Fruit fly (Drosophila melanogaster) Kc167 (cell line): Measurements from ENCODE around the gene RpS30.

Experiments
- Myc ChIP-seq: fragments of >200 bp; optimal IDR thresholded peaks from 2 replicates; lab custom pipeline; 2017; ENCODE audit warnings: missing external identifiers
- Sin3A ChIP-seq: fragments of >200 bp; optimal IDR thresholded peaks from 2 replicates; lab custom pipeline; 2018; ENCODE audit warnings: missing external identifiers
- h ChIP-seq: fragments of >200 bp; optimal IDR thresholded peaks from 3 replicates; lab custom pipeline; 2018; ENCODE audit warnings: missing external identifiers
- insv ChIP-seq: fragments of >200 bp; optimal IDR thresholded peaks from 3 replicates; lab custom pipeline; 2018; ENCODE audit warnings: missing external identifiers
- psq ChIP-seq: fragments of >200 bp; optimal IDR thresholded peaks from 2 replicates; lab custom pipeline; 2017; ENCODE audit warnings: missing external identifiers
- ttk ChIP-seq: sonication (Bioruptor generic); optimal IDR thresholded peaks from 2 replicates; lab custom pipeline; 2017; ENCODE audit warnings: missing external identifiers

The RpS30 gene

dm6 chr3R:20830153-20830695, 20.1 kb upstream of the RpS30 start, which contains the start of gene Adss:
Gene Adss (minus strand): TSS chr3R:20830580.
- TF ChIP-seq psq (lab: Kevin White, UChicago) (no peak), Sin3A (lab: Kevin White, UChicago) (no peak), insv (lab: Kevin White, UChicago) (no peak), ttk (lab: Kevin White, UChicago) (no peak), Myc (lab: Kevin White, UChicago) (no peak), h (lab: Kevin White, UChicago) (no peak)

dm6 chr3R:20830963-20831362, 19.4 kb upstream of the RpS30 start, which contains the start of gene CG31223:
Gene CG31223 (plus strand): TSS chr3R:20831127.
- TF ChIP-seq h (lab: Kevin White, UChicago) (no peak), Sin3A (lab: Kevin White, UChicago) (no peak), psq (lab: Kevin White, UChicago) (no peak), ttk (lab: Kevin White, UChicago) (no peak), insv (lab: Kevin White, UChicago) (no peak), Myc (lab: Kevin White, UChicago) (no peak)

dm6 chr3R:20832689-20833524, 17.4 kb upstream of the RpS30 start, which contains the start of gene Synd:
Gene Synd (plus strand): TSS chr3R:20832799.
- no peak for TF ChIP-seq ttk (lab: Kevin White, UChicago)
- no peak for TF ChIP-seq psq (lab: Kevin White, UChicago)
- TF ChIP-seq Sin3A (lab: Kevin White, UChicago), result no peak
- no peak for TF ChIP-seq h (lab: Kevin White, UChicago)
- no peak for TF ChIP-seq insv (lab: Kevin White, UChicago)
- no peak for TF ChIP-seq Myc (lab: Kevin White, UChicago)

- TF ChIP-seq insv (lab: Kevin White, UChicago) (no peak), h (lab: Kevin White, UChicago) (no peak), Sin3A (lab: Kevin White, UChicago) (no peak), Myc (lab: Kevin White, UChicago) (no peak), ttk (lab: Kevin White, UChicago) (no peak), psq (lab: Kevin White, UChicago) (no peak)
These were observed 16.7 kb upstream of the RpS30 start for dm6 chr3R:20833664-20834063.

- TF ChIP-seq h (lab: Kevin White, UChicago), result no peak
- TF ChIP-seq ttk (lab: Kevin White, UChicago), result no peak
- no peak for TF ChIP-seq Myc (lab: Kevin White, UChicago)
- TF ChIP-seq Sin3A (lab: Kevin White, UChicago), result no peak
- TF ChIP-seq psq (lab: Kevin White, UChicago), result no peak
- no peak for TF ChIP-seq insv (lab: Kevin White, UChicago)
These were observed 15.5 kb upstream of the RpS30 start for dm6 chr3R:20834770-20835183.

dm6 chr3R:20835531-20835930, 14.8 kb upstream of the RpS30 start:
- TF ChIP-seq Myc (lab: Kevin White, UChicago) (no peak), ttk (lab: Kevin White, UChicago) (no peak), Sin3A (lab: Kevin White, UChicago) (no peak), psq (lab: Kevin White, UChicago) (no peak), insv (lab: Kevin White, UChicago) (no peak), h (lab: Kevin White, UChicago) (no peak)

dm6 chr3R:20836257-20836856, 14.0 kb upstream of the RpS30 start:
- TF ChIP-seq Sin3A (lab: Kevin White, UChicago) (no peak), psq (lab: Kevin White, UChicago) (no peak), Myc (lab: Kevin White, UChicago) (no peak), insv (lab: Kevin White, UChicago) (no peak)

dm6 chr3R:20837242-20837664, 13.1 kb upstream of the RpS30 start:
- TF ChIP-seq psq (lab: Kevin White, UChicago) (no peak), insv (lab: Kevin White, UChicago) (no peak), Sin3A (lab: Kevin White, UChicago) (no peak), Myc (lab: Kevin White, UChicago) (no peak), ttk (lab: Kevin White, UChicago) (no peak), h (lab: Kevin White, UChicago) (no peak)

dm6 chr3R:20838787-20839186, 11.5 kb upstream of the RpS30 start:
- TF ChIP-seq Myc (lab: Kevin White, UChicago) (no peak), h (lab: Kevin White, UChicago) (no peak), Sin3A (lab: Kevin White, UChicago) (no peak), psq (lab: Kevin White, UChicago) (no peak), ttk (lab: Kevin White, UChicago) (no peak), insv (lab: Kevin White, UChicago) (no peak)

dm6 chr3R:20841840-20842239, 8.5 kb upstream of the RpS30 start, which contains the start of gene CG15695:
Gene CG15695 (plus strand): TSS chr3R:20842140.
- no peak for TF ChIP-seq ttk (lab: Kevin White, UChicago)
- no peak for TF ChIP-seq h (lab: Kevin White, UChicago)
- TF ChIP-seq insv (lab: Kevin White, UChicago), result no peak
- no peak for TF ChIP-seq Myc (lab: Kevin White, UChicago)
- no peak for TF ChIP-seq psq (lab: Kevin White, UChicago)
- TF ChIP-seq Sin3A (lab: Kevin White, UChicago), result no peak
